Fruit fly (Drosophila melanogaster): ENCODE results near the gene CG10171.

CG10171 gene

dm6 chr3L:13410999-13411398 is 23.3 kb upstream of the CG10171 start (continued):
- TF ChIP-seq dysf (GFP tag; IDR thresholded peaks at IDR 0.05), result no peak
- peak; percentile 8 for TF ChIP-seq Nf-YC (tag; optimal IDR thresholded peaks at IDR 0.05)
- TF ChIP-seq CG9876 (GFP tag; optimal IDR thresholded peaks at IDR 0.05), result peak; percentile 24
- TF ChIP-seq Sry-β (GFP tag; optimal IDR thresholded peaks at IDR 0.05), result no peak
- no peak for TF ChIP-seq CG11695 (GFP tag; IDR thresholded peaks at IDR 0.05)
- TF ChIP-seq wdn (GFP tag; IDR thresholded peaks at IDR 0.05), result no peak
- TF ChIP-seq CG2678 (tag; optimal IDR thresholded peaks at IDR 0.05), result no peak
- no peak for TF ChIP-seq CG7556 (GFP tag; optimal IDR thresholded peaks at IDR 0.05)
- TF ChIP-seq HLH4C (GFP tag; IDR thresholded peaks at IDR 0.05; ENCODE audit: partially characterized antibody), result no peak
- TF ChIP-seq CG1602 (GFP tag; optimal IDR thresholded peaks at IDR 0.05), result peak; percentile 43
- TF ChIP-seq salm (tag; optimal IDR thresholded peaks at IDR 0.05), result no peak
- peak; percentile 99 for TF ChIP-seq Dip2 (GFP tag; IDR thresholded peaks at IDR 0.05)
- TF ChIP-seq grau (tag; optimal IDR thresholded peaks at IDR 0.05), result peak; percentile 37
- TF ChIP-seq emc (GFP tag; optimal IDR thresholded peaks at IDR 0.05), result no peak
- no peak for TF ChIP-seq CG43689 (GFP tag; IDR thresholded peaks at IDR 0.05)
- no peak for TF ChIP-seq crp (GFP tag; optimal IDR thresholded peaks at IDR 0.05)
- TF ChIP-seq tna (GFP tag; IDR thresholded peaks at IDR 0.05; ENCODE audit: partially characterized antibody), result no peak
- no peak for TF ChIP-seq CG4328 (GFP tag; optimal IDR thresholded peaks at IDR 0.05)
- TF ChIP-seq br (optimal IDR thresholded peaks at IDR 0.05), result no peak
- no peak for TF ChIP-seq sd (tag; optimal IDR thresholded peaks at IDR 0.05)
- TF ChIP-seq CoRest (tag; optimal IDR thresholded peaks at IDR 0.05), result peak; percentile 59
- TF ChIP-seq org-1 (GFP tag; optimal IDR thresholded peaks at IDR 0.05), result no peak
- no peak for TF ChIP-seq CG11560 (tag; IDR thresholded peaks at IDR 0.05)
- TF ChIP-seq tin (GFP tag; optimal IDR thresholded peaks at IDR 0.05), result peak; percentile 43
- no peak for TF ChIP-seq gcm (GFP tag; optimal IDR thresholded peaks at IDR 0.05)
- TF ChIP-seq Atf3 (GFP tag; optimal IDR thresholded peaks at IDR 0.05), result no peak
- no peak for TF ChIP-seq D (optimal IDR thresholded peaks at IDR 0.05)
- TF ChIP-seq D (GFP tag; optimal IDR thresholded peaks at IDR 0.05), result no peak
- no peak for TF ChIP-seq CG30020 (tag; optimal IDR thresholded peaks at IDR 0.05)
- no peak for TF ChIP-seq CG4404 (GFP tag; IDR thresholded peaks at IDR 0.05)
- no peak for TF ChIP-seq Neu2 (GFP tag; optimal IDR thresholded peaks at IDR 0.05; ENCODE audit: borderline replicate concordance)
- TF ChIP-seq ara (GFP tag; IDR thresholded peaks at IDR 0.05), result no peak
- no peak for TF ChIP-seq prd (optimal IDR thresholded peaks at IDR 0.05)
- TF ChIP-seq prd (GFP tag; IDR thresholded peaks at IDR 0.05), result no peak
- TF ChIP-seq chif (GFP tag; optimal IDR thresholded peaks at IDR 0.05), result peak in 1 of 2 experiments; percentile 66
- no peak for TF ChIP-seq Drgx (GFP tag; IDR thresholded peaks at IDR 0.05)
- TF ChIP-seq jumu (GFP tag; optimal IDR thresholded peaks at IDR 0.05), result peak; percentile 15
- peak; percentile 61 for TF ChIP-seq CG5245 (GFP tag; optimal IDR thresholded peaks at IDR 0.05)
- no peak for TF ChIP-seq gsb (GFP tag; IDR thresholded peaks at IDR 0.05)
- TF ChIP-seq CG6765 (GFP tag; optimal IDR thresholded peaks at IDR 0.05), result no peak
- TF ChIP-seq CG10366 (GFP tag; IDR thresholded peaks at IDR 0.05), result no peak
- no peak for TF ChIP-seq Max (GFP tag; optimal IDR thresholded peaks at IDR 0.05)
- TF ChIP-seq dmrt11E (tag; optimal IDR thresholded peaks at IDR 0.05), result peak; percentile 19
- TF ChIP-seq CG8281 (tag; optimal IDR thresholded peaks at IDR 0.05), result no peak
- TF ChIP-seq CG10959 (GFP tag; IDR thresholded peaks at IDR 0.05), result no peak
- TF ChIP-seq MBD-R2 (GFP tag; IDR thresholded peaks at IDR 0.05), result peak; percentile 17; the same call in 1 of the 2 replicates
- TF ChIP-seq CG13296 (GFP tag; optimal IDR thresholded peaks at IDR 0.05), result no peak
- peak; percentile 56 for TF ChIP-seq Dek (tag; optimal IDR thresholded peaks at IDR 0.05)
- TF ChIP-seq bab2 (GFP tag; optimal IDR thresholded peaks at IDR 0.05), result peak; percentile 11
- peak in 1 of 2 experiments; percentile 99 for TF ChIP-seq insv (GFP tag; optimal IDR thresholded peaks at IDR 0.05)
- TF ChIP-seq CG10431 (GFP tag; optimal IDR thresholded peaks at IDR 0.05), result no peak
- TF ChIP-seq CG33557 (GFP tag; optimal IDR thresholded peaks at IDR 0.05), result no peak
- no peak for TF ChIP-seq C15 (GFP tag; IDR thresholded peaks at IDR 0.05)

Measured in whole organism, embryonic.